Worm (Caenorhabditis elegans): ENCODE results near the gene sgca-1.
A peak's percentile ranks its signal among the peaks of the same experiment; 100 is the strongest.

The sgca-1 gene

ce11 chrX:6819135-6819534 is 29.8 kb upstream of the sgca-1 start:
- TF ChIP-seq drap-1 (GFP tag; optimal IDR thresholded peaks at IDR 0.05) (no peak), ceh-39 (tag; optimal IDR thresholded peaks at IDR 0.05) (no peak), tbx-8 (GFP tag; optimal IDR thresholded peaks at IDR 0.05) (no peak), lin-13 (tag; optimal IDR thresholded peaks at IDR 0.05) (no peak), unc-62 (GFP tag; optimal IDR thresholded peaks at IDR 0.05) (no peak), ham-2 (GFP tag; optimal IDR thresholded peaks at IDR 0.05) (no peak), mep-1 (tag; optimal IDR thresholded peaks at IDR 0.05) (no peak), snpc-4 (tag; optimal IDR thresholded peaks at IDR 0.05) (no peak), pha-4 (tag; optimal IDR thresholded peaks at IDR 0.05) (no peak), nhr-12 (tag; optimal IDR thresholded peaks at IDR 0.05) (no peak), nhr-237 (tag; optimal IDR thresholded peaks at IDR 0.05) (no peak), mab-5 (tag; optimal IDR thresholded peaks at IDR 0.05) (no peak), flh-1 (GFP tag; optimal IDR thresholded peaks at IDR 0.05) (no peak), elt-3 (tag; optimal IDR thresholded peaks at IDR 0.05) (no peak), ceh-43 (GFP tag; optimal IDR thresholded peaks at IDR 0.05) (no peak), lin-32 (GFP tag; optimal IDR thresholded peaks at IDR 0.05) (no peak)

- TF ChIP-seq M03D4.4 (tag; optimal IDR thresholded peaks at IDR 0.05) (no peak), unc-62 (GFP tag; optimal IDR thresholded peaks at IDR 0.05) (no peak), nhr-12 (tag; optimal IDR thresholded peaks at IDR 0.05) (no peak), ham-2 (GFP tag; optimal IDR thresholded peaks at IDR 0.05) (no peak), ceh-83 (GFP tag; optimal IDR thresholded peaks at IDR 0.05) (no peak), mls-2 (tag; optimal IDR thresholded peaks at IDR 0.05) (no peak), mab-5 (tag; optimal IDR thresholded peaks at IDR 0.05) (no peak), drap-1 (GFP tag; optimal IDR thresholded peaks at IDR 0.05) (no peak), cnd-1 (tag; optimal IDR thresholded peaks at IDR 0.05) (no peak), unc-120 (tag; optimal IDR thresholded peaks at IDR 0.05; ENCODE audit: poor library complexity, severe bottlenecking) (no peak), pha-4 (tag; optimal IDR thresholded peaks at IDR 0.05) (no peak), bed-3 (GFP tag; optimal IDR thresholded peaks at IDR 0.05) (no peak), ceh-39 (tag; optimal IDR thresholded peaks at IDR 0.05) (no peak), mep-1 (tag; optimal IDR thresholded peaks at IDR 0.05) (no peak), lsy-2 (tag; optimal IDR thresholded peaks at IDR 0.05) (no peak), unc-39 (tag; optimal IDR thresholded peaks at IDR 0.05) (no peak), nhr-28 (tag; optimal IDR thresholded peaks at IDR 0.05) (no peak), blmp-1 (tag; optimal IDR thresholded peaks at IDR 0.05) (no peak), lin-13 (tag; optimal IDR thresholded peaks at IDR 0.05) (no peak)
Measured at ce11 chrX:6818036-6818488, 28.7 kb upstream of the sgca-1 start, which contains the start of gene dhs-28. Gene dhs-28, plus strand, starts transcription at chrX:6818438.

ce11 chrX:6813025-6813424 is 23.7 kb upstream of the sgca-1 start:
- TF ChIP-seq lsy-2 (tag; optimal IDR thresholded peaks at IDR 0.05) (no peak), tbx-8 (GFP tag; optimal IDR thresholded peaks at IDR 0.05) (no peak), zip-8 (tag; optimal IDR thresholded peaks at IDR 0.05) (no peak), ham-2 (GFP tag; optimal IDR thresholded peaks at IDR 0.05) (no peak), unc-39 (tag; optimal IDR thresholded peaks at IDR 0.05) (no peak), flh-1 (GFP tag; optimal IDR thresholded peaks at IDR 0.05) (no peak), ceh-43 (GFP tag; optimal IDR thresholded peaks at IDR 0.05) (no peak), ces-1 (GFP tag; optimal IDR thresholded peaks at IDR 0.05) (no peak), sptf-1 (tag; optimal IDR thresholded peaks at IDR 0.05) (no peak), nhr-12 (tag; optimal IDR thresholded peaks at IDR 0.05) (no peak), bed-3 (GFP tag; optimal IDR thresholded peaks at IDR 0.05) (no peak), M03D4.4 (tag; optimal IDR thresholded peaks at IDR 0.05) (no peak), pha-4 (tag; optimal IDR thresholded peaks at IDR 0.05) (no peak), nhr-76 (tag; optimal IDR thresholded peaks at IDR 0.05) (no peak), unc-120 (tag; optimal IDR thresholded peaks at IDR 0.05; ENCODE audit: poor library complexity, severe bottlenecking) (no peak), hlh-1 (tag; optimal IDR thresholded peaks at IDR 0.05) (no peak), mep-1 (tag; optimal IDR thresholded peaks at IDR 0.05) (no peak), blmp-1 (tag; optimal IDR thresholded peaks at IDR 0.05) (no peak)

ce11 chrX:6808640-6809039 is 19.3 kb upstream of the sgca-1 start:
- peak; percentile 25 for TF ChIP-seq ham-2 (GFP tag; optimal IDR thresholded peaks at IDR 0.05)
- TF ChIP-seq hlh-1 (tag; optimal IDR thresholded peaks at IDR 0.05) = no peak

- TF ChIP-seq snpc-4 (tag; optimal IDR thresholded peaks at IDR 0.05) (no peak), hlh-1 (tag; optimal IDR thresholded peaks at IDR 0.05) (peak; percentile 91), unc-120 (tag; optimal IDR thresholded peaks at IDR 0.05; ENCODE audit: poor library complexity, severe bottlenecking) (peak; percentile 26), ceh-83 (GFP tag; optimal IDR thresholded peaks at IDR 0.05) (no peak)
Measured at ce11 chrX:6808239-6808638, 18.9 kb upstream of the sgca-1 start.

All from whole organism, mixed stage, embryonic.